Fruit fly (Drosophila melanogaster): ENCODE results near the gene CG17177.

DNA sequence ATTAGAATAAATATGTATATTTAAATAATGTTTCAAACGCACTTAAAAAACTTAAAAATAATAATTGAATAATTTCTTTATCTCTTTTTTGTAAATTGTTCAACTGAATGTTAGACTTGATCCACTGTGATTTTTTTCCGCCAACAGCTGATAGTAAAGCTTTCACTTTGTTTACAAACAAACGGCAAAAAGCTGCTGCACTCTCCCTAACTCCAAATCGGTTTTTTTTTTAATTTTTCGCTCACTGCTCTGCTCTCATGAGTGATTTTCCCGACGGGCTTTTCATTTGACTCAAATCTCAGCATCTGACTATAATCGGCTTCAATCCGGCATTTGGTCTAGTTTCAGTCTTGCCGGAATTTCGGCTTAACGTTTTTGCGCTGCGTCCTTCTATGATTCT lies 20.0 kb downstream of the CG17177 start:
- TF ChIP-seq CG8478 (optimal IDR thresholded peaks at IDR 0.05) (no peak), usp (GFP tag; optimal IDR thresholded peaks at IDR 0.05) (no peak), psq (optimal IDR thresholded peaks at IDR 0.05) (no peak), pan (optimal IDR thresholded peaks at IDR 0.05) (no peak), EcR (GFP tag; optimal IDR thresholded peaks at IDR 0.05) (no peak), Dll (optimal IDR thresholded peaks at IDR 0.05) (no peak)

Data from whole organism.